Fruit fly (Drosophila melanogaster): ENCODE results near the gene Hrb98DE.

Hrb98DE gene

DNA sequence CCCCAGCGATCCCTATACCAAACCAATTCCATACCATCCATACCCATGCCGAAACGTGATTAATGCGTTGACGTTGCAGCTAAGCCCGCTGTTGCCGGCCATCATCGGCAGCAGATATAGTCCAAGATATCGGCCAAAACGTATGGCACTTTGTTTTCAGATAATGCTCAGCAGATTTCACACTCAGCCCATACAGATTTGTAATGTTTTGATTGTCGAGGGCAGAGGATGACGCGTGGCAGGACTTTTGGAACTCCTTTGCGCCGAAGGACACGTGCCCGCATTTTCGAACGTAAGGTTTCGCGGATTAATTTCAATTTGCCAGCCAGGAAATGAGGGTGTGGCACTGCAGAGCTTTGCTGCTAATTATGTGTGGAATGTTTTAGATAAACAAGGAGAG, 22.8 kb upstream of the Hrb98DE start:
- TF ChIP-seq CTCF (optimal IDR thresholded peaks at IDR 0.05) (no peak), CG8478 (optimal IDR thresholded peaks at IDR 0.05) (no peak)

DNA sequence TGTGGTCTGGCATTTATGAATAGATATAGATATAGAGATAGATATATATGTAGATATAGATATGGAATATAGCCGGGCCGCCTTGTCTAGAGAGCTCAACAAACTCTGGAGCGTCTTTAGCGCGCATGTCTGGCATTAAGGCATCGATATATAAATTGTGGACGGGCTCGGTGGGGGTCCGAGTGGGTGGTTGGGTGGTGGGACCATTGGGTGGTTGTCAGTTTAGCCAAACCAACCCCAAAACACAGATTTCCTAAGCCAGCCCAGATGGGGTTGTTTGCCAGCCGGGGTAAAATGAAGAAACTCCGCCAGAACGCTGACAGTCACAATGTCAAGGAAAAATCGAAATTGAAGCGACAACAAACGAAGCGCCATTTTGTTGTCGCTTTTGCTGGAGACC, 20.1 kb upstream of the Hrb98DE start:
- no peak for TF ChIP-seq CTCF (optimal IDR thresholded peaks at IDR 0.05)
- TF ChIP-seq CG8478 (optimal IDR thresholded peaks at IDR 0.05), result no peak

DNA sequence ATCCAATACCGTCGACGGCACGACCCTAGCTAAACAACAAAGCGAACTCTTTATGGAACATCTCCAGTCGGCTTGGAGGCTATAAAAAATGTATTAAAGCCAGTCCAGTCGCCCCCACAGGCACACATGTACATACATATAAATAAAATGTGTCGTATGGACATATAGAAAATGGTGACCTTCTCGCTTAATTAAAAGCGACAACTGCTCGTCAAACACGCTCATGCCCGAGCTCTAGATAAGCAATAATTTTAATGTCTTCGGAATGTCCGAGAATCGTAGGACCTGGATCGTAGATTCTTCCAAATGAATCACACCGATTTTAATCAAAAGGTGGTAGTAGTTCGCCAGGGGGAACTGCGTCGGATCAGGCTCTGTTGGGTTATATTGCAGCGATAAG, 19.6 kb upstream of the Hrb98DE start:
- TF ChIP-seq CG8478 (optimal IDR thresholded peaks at IDR 0.05) (no peak), CTCF (optimal IDR thresholded peaks at IDR 0.05) (no peak)

DNA sequence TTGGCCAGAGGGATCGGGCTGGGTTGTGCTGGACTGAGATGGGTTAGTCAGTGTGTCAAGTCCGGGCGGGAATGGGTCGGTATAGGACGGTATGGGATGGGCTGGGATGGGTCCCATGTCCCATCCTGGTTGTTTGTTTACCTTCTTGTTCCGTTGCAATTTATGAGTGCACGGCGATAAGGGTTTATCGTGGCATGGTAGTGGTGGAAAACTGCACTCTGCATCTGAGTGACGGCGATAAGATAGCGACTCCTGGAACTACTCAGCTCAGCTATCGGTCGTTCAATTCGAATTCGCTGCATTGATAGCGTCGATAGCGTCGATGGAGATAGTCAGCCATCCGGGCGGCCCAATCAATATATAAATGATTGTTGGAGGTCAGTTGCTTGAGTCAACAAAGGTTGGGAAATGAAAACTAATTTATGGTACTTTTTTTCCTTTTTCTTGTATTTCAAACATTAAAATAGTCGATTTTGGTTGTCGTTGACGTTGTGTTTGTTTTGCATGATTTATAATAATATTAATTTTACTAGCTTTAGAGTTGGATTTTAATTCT, 19.0 kb upstream of the Hrb98DE start:
- TF ChIP-seq CTCF (optimal IDR thresholded peaks at IDR 0.05), result no peak
- TF ChIP-seq CG8478 (optimal IDR thresholded peaks at IDR 0.05), result no peak

DNA sequence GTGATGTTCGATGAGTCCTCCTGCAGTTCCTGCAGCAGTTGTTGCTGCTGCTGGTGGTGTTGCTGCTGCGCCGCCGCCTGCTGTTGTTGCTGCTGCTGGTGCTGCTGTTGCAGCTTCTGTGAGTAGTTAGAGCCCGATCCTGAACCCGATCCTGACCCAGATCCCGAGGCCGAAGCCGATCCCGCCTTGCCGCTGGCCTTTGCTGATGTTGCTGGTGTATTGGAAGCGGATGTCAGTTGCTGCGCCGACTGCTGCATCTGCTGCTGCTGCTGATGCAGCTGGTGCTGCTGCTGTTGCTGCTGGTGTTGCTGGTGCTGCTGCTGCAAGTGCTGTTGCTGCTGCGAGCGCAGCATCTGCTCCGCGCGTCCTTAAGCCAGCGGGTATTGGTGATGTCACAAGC, 17.0 kb upstream of the Hrb98DE start:
- TF ChIP-seq CTCF (optimal IDR thresholded peaks at IDR 0.05) (no peak), CG8478 (optimal IDR thresholded peaks at IDR 0.05) (no peak)

DNA sequence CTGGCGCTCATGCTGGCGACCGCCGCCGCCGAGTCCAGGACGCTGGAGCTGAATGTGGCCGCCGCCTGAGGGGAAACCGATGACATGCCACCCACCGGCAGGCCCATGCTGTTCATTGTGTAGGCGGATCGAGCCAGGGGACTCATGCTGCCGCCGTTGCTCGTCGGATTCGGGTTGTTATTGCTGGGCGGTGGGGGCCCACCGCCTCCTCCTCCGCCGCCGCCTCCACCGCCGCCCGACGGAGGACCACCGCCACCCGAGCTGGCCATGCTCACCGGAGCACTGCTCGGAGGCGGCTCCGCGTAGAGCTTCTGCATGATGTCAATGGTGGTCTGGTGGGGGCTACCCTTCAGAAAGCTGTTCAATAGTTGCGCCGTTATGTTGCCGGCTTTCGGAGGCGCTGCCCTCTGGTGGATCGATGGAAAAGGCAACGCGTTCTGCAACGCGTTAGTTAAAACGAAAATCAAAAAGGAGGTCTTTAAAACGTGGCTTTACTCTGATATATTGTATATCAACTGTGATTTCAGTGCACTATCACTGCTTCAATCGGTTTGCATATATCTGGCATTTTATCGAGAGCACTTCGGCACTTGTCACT, 15.3 kb upstream of the Hrb98DE start:
- no peak for TF ChIP-seq CG8478 (optimal IDR thresholded peaks at IDR 0.05)
- TF ChIP-seq CTCF (optimal IDR thresholded peaks at IDR 0.05), result no peak

DNA sequence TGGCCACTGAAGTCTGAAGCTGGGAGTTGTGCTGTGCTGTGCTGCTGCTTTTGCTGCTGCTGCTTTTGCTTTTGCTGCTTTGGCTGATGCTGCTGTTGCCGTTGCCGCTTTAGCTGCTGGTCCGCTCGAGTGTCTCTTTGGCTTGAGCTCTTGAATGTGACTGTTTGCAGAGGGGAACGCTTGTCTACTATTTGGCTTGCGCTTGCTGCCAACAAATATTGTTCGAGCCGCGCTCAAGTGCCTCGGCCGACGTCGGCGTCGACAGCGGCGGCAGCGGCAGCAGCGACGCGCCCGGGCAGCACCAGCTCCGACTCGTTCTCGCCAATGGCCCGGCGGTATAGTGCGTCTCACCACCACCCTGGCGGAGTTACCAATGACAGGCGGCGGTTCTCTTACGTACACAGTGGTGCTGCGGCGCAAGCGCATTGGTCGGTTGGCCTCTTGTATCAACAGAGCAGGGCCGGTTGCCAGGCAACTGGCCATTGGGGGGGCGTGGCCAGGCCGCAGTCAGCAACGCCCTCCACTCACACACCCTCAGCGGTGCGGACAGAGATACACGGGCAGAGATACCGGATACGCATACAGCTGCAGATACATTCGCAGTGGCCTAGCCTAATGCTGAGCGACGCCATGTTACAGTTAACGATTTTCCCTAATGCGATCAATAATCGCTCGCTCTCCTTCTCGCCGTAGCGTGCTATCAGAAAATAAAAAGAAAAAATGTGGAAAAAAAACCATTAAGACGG, 14.4 kb upstream of the Hrb98DE start, which contains the start of gene fkh:
TSS of gene fkh (minus strand) at position 189 of the 746 bp plus-strand sequence.
- TF ChIP-seq CTCF (optimal IDR thresholded peaks at IDR 0.05) (no peak), CG8478 (optimal IDR thresholded peaks at IDR 0.05) (no peak)

DNA sequence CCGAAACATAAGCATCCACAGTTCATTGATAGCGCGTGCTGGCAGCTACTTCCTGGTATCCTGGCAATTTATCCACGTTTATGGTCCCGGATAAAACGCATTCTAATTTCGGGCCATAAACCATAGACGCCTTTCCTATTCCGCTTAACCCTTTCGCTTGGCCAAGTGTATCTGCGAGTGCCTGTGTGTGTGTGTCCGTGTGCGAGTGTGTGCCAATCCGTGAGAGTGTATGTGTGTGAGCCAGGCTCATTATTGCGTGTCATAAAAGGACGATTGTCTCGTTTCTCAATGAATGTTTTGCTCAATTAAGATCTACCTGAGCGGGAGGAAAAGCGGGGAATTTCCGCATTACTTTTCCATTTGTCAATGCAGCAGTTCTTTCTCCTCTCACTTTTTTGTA, 13.4 kb upstream of the Hrb98DE start:
- TF ChIP-seq CTCF (optimal IDR thresholded peaks at IDR 0.05), result no peak
- TF ChIP-seq CG8478 (optimal IDR thresholded peaks at IDR 0.05), result no peak

DNA sequence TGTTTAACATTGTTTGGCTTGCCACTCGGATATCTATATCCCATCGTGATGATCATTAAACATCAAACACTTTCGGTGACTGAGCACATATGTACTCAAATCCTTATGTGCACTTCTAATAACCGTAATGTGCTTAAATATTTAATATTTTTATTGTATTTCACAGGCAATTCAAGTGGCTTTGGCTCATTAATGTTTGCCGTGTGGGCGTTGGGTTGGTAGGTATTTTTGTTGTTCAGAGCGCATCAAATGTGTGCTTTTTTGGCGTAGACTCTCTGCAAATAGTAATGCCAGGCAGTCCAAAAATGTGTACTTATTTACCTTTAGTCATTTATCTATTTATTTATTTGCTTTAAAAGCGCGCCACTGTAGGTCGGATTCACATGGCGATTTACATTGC, 12.7 kb upstream of the Hrb98DE start:
- TF ChIP-seq CTCF (optimal IDR thresholded peaks at IDR 0.05) (no peak), CG8478 (optimal IDR thresholded peaks at IDR 0.05) (no peak)

DNA sequence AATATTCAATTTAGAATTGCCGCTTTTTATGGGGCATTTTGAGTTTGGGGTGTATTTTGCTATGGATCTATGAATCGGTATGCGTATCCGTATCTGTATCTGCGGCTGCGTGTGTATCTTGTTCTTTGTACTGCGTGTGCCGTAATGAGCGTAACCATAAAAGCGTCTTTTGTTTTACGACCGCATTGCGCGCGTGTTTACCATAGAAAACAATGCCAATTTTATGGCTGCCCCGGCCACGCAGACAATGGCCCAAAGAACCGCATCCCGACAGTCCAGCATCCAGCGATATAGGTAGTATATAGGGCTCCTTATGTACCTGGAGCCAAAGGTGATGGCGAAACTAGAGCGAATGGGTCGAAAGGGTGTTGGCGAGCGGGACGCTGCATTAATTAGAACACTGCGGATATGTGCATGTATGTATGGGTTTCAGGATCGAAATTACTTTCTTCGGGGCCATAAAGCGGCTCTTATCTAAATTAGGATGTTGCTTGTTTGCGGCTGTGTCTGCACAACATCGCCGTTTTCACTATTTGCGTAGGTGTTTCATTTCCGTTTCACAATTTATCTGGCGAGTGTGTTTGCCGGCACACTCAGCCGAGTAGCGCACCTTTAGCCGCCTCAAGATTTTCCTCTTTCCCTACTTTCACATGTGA, 11.1 kb upstream of the Hrb98DE start:
- TF ChIP-seq CTCF (optimal IDR thresholded peaks at IDR 0.05) (no peak), CG8478 (optimal IDR thresholded peaks at IDR 0.05) (no peak)

DNA sequence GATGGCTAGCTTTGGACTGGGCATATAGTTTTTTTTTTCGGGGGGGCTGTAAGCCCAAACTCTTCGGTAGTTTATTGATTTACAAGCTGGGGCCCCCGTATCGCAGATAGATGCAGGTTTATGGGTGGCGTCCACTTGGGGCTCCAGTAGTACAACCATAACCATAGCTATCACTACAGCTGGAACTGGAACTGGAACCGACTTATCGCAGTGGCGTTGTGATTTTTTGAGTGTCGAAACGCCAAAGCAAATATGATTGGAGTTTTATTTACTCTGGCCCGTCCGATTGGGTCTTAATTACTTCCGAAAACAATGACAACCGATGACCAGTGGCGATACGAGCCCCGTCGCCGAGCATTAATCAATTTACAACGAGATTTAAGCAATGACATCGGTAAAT, 9.2 kb upstream of the Hrb98DE start:
- TF ChIP-seq CG8478 (optimal IDR thresholded peaks at IDR 0.05) (no peak), CTCF (optimal IDR thresholded peaks at IDR 0.05) (no peak)

DNA sequence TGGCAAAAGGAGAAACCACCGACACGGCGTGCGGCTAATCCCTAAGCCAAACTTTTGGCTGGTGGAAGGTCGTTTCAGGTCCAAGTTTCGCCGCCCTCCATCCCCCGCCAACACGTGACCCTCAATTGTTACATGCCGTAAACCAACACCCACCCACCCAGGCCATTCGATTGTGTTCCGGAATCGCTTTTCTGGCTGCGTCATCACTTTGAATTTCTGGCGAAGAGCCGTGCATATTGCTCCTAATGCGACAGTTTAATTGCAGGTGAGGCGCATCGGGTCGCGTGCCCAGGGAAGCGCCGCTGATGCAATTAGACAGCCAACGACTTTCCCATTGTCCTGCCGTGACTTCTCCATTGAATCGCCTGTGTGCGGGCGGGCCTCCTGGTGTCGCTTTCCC, 4.7 kb upstream of the Hrb98DE start:
- TF ChIP-seq CG8478 (optimal IDR thresholded peaks at IDR 0.05) (no peak), CTCF (optimal IDR thresholded peaks at IDR 0.05) (no peak)

DNA sequence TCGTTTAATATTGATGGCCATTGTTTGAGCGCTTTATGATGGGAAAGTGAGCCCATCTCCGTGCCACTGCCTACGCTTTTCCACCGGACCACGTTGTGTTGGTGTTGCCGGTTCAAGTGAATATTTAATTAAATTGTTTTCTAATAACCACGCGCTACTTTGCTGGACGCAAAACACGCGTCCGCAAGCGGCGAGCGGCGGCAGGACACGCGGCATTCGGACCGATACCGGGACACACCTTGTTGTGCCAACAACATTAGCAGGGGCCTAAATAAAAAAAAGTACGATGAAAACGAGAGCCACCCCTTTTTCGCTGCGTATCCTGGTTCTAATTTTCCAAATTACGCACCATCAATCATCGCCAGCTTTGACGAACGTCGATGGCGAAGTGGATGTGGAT, 3.8 kb upstream of the Hrb98DE start:
- no peak for TF ChIP-seq CG8478 (optimal IDR thresholded peaks at IDR 0.05)
- no peak for TF ChIP-seq CTCF (optimal IDR thresholded peaks at IDR 0.05)

DNA sequence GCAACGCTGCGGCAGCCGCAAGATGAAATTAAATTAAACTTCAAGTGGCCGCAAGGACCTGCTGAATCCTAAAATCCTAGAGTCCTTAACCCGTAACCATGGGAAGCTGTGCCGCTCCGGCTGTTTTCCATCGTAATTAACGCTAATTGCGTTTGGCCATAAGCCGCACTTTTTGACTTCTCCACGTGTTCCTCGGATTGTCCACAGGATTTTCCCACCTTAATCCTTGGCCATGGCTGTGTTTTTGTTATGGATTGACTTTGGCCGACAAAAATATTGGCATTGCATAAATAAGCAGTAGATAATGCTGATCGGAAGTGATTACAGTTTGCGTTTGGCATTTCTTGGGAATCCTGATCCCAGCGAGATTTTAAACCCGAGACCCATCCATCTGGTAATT, 3.3 kb upstream of the Hrb98DE start:
- no peak for TF ChIP-seq CTCF (optimal IDR thresholded peaks at IDR 0.05)
- no peak for TF ChIP-seq CG8478 (optimal IDR thresholded peaks at IDR 0.05)

DNA sequence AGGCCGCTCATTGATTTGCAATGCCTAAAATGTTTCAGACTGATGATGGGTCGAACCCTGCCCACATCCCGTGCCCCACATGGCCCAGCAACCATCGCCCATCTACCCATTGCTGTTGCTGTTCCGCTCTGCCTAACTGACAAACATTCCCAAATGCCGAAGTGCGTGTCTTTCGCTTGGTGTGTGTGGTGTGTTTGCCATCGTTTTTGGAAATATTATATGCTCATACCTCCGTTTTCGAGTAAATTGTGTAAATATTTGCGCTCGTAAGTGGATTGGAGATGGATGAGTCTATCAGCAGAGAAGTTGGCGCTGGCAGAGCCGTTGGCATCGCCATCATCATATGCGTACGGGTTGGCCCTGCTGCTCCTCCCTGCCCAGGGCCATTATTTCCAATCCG, 2.1 kb upstream of the Hrb98DE start:
- TF ChIP-seq CG8478 (optimal IDR thresholded peaks at IDR 0.05) (no peak), CTCF (optimal IDR thresholded peaks at IDR 0.05) (no peak)
